Worm (Caenorhabditis elegans) whole organism, L4/young adult: ENCODE measurements around the gene F44F4.3.

ENCODE experiments used
- W03F9.2 ChIP-seq: fragments of 150-350 bp; optimal IDR thresholded peaks from 2 replicates; lab custom pipeline; 2014; ENCODE audit warnings: missing biosample characterization, missing genetic modification characterization
- him-1 ChIP-seq: sonication (generic microtip); optimal IDR thresholded peaks from 2 replicates; lab custom pipeline; 2016; ENCODE audit warnings: missing genotype, missing genetic modification reagents, missing genetic modification characterization, missing compliant biosample characterization

ce11 chrII:10885868-10886514 is at the start of gene F44F4.3:
- TF ChIP-seq W03F9.2 = no peak
- TF ChIP-seq him-1 = no peak
